Worm (Caenorhabditis elegans) whole organism, L1 larva: ENCODE results near the gene daf-12.

ENCODE experiments used
- fkh-8 ChIP-seq: sonication (generic microtip); optimal IDR thresholded peaks from 2 replicates; lab custom pipeline; 2016; ENCODE audit warnings: mild to moderate bottlenecking, missing genetic modification characterization, missing compliant biosample characterization
- nhr-237 ChIP-seq: fragments of 150-350 bp; optimal IDR thresholded peaks from 2 replicates; lab custom pipeline; 2014; ENCODE audit warnings: missing biosample characterization, missing genetic modification characterization

DNA sequence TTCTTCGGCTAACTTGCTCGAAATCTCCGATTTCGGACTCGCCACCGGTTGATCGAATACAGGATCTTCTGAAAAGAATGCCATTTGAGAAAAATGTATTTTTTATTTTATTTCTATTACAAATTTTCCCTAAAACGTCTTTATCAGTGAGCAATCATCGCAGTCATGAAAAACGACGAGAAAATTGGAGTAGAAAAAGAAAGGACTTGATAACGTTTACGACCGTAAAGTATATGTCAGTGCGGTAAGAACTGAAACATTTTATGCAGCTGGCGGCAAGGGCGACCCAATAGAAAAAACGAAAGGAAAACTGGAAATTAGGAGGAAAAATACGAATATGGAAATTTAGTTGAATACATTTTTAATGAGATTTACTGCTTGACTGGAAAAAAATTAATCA, 17.9 kb upstream of the daf-12 start:
- TF ChIP-seq fkh-8 (tag; lab: Kevin White, UChicago) (no peak), nhr-237 (tag; lab: Kevin White, UChicago) (no peak)
